Worm (Caenorhabditis elegans): ENCODE measurements around the gene F28A12.3.

F28A12.3 gene

DNA sequence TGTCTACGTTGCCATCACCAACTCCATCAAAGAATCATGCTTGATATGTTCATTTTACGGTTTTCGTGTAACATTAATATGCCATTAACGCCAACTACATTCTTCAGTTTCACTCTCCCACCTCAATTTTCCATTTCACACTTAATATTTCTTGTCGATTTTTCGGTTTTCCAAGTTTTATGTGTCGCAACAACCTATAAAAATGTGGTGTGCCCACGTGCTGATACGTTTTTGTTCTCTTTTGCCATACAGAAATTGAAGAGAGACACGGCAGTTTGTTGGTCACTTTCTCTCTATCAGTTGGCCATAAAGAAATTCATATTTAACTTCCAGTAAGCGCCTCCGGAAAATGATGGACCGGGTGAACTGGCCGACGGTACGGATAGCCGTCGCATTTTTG, 41.6 kb upstream of the F28A12.3 start, which contains the start of gene cln-3.3:
cln-3.3 (plus strand) TSS at position 334 of the 400 bp plus-strand sequence.
- peak; percentile 15 for TF ChIP-seq fos-1 (tag; optimal IDR thresholded peaks at IDR 0.05)
- no peak for TF ChIP-seq Y55F3AM.14 (GFP tag; optimal IDR thresholded peaks at IDR 0.05)
- TF ChIP-seq skn-1 (tag; optimal IDR thresholded peaks at IDR 0.05), result no peak
- TF ChIP-seq ceh-82 (tag; optimal IDR thresholded peaks at IDR 0.05), result no peak
- no peak for TF ChIP-seq aly-2 (tag; optimal IDR thresholded peaks at IDR 0.05)
- no peak for TF ChIP-seq C34F6.9 (tag; optimal IDR thresholded peaks at IDR 0.05)
- no peak for TF ChIP-seq sma-9 (GFP tag; optimal IDR thresholded peaks at IDR 0.05)
- no peak for TF ChIP-seq sma-9 (tag; optimal IDR thresholded peaks at IDR 0.05)
- no peak for TF ChIP-seq lsy-2 (tag; optimal IDR thresholded peaks at IDR 0.05)

- TF ChIP-seq egl-27 (tag; optimal IDR thresholded peaks at IDR 0.05) (no peak), zag-1 (tag; optimal IDR thresholded peaks at IDR 0.05) (no peak), aly-2 (tag; optimal IDR thresholded peaks at IDR 0.05) (no peak), F13H6.1 (tag; optimal IDR thresholded peaks at IDR 0.05) (no peak), sem-4 (tag; optimal IDR thresholded peaks at IDR 0.05) (no peak), crh-2 (tag; optimal IDR thresholded peaks at IDR 0.05) (no peak), lin-11 (tag; optimal IDR thresholded peaks at IDR 0.05) (no peak), ama-1 (optimal IDR thresholded peaks at IDR 0.05) (no peak), C34F6.9 (tag; optimal IDR thresholded peaks at IDR 0.05) (no peak), dmd-4 (tag; optimal IDR thresholded peaks at IDR 0.05) (no peak), nhr-23 (tag; optimal IDR thresholded peaks at IDR 0.05) (no peak), unc-62 (GFP tag; optimal IDR thresholded peaks at IDR 0.05) (no peak), ztf-4 (tag; optimal IDR thresholded peaks at IDR 0.05) (no peak), blmp-1 (tag; optimal IDR thresholded peaks at IDR 0.05; ENCODE audit: insufficient read depth) (no peak), alr-1 (tag; optimal IDR thresholded peaks at IDR 0.05) (no peak)
Observed at ce11 chrV:8681050-8681449, 39.9 kb upstream of the F28A12.3 start, which contains the start of gene ZC190.2. TSS of gene ZC190.2 (plus strand) at chrV:8681350.

DNA sequence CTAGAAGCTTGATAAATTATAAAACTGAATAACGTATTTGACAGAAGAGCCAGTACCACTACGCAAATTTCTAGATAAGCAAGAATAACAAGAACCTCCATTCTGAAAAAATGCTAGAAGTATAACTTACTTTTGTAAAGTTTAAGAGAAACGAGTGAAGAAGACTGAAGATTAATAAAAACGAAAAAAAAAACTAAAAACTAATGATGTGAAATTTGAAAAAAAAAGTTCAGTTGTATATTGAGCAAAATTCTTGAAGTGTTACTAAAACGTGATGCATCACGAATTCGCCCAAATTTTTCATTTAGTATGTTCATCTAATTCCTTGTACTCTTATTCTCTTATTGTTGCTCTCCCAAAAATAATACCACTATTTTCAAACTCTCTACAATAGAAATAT, 36.0 kb upstream of the F28A12.3 start, which contains the start of gene ZC190.6:
ZC190.6 (minus strand) TSS at position 101 of the 400 bp plus-strand sequence.
- no peak for TF ChIP-seq ztf-11 (tag; optimal IDR thresholded peaks at IDR 0.05)
- no peak for TF ChIP-seq lsy-2 (tag; optimal IDR thresholded peaks at IDR 0.05)
- TF ChIP-seq alr-1 (tag; optimal IDR thresholded peaks at IDR 0.05), result no peak
- TF ChIP-seq skn-1 (tag; optimal IDR thresholded peaks at IDR 0.05), result no peak
- TF ChIP-seq dmd-4 (tag; optimal IDR thresholded peaks at IDR 0.05), result no peak
- TF ChIP-seq egl-27 (tag; optimal IDR thresholded peaks at IDR 0.05), result no peak
- TF ChIP-seq unc-62 (GFP tag; optimal IDR thresholded peaks at IDR 0.05), result no peak

ce11 chrV:8673498-8673897, 32.3 kb upstream of the F28A12.3 start, which contains the start of gene ZC190.5:
TSS of gene ZC190.5 (minus strand) at chrV:8673598.
- TF ChIP-seq crh-2 (tag; optimal IDR thresholded peaks at IDR 0.05) (no peak), nhr-23 (tag; optimal IDR thresholded peaks at IDR 0.05) (no peak), sem-4 (tag; optimal IDR thresholded peaks at IDR 0.05) (no peak), nhr-21 (tag; optimal IDR thresholded peaks at IDR 0.05) (no peak), Y55F3AM.14 (GFP tag; optimal IDR thresholded peaks at IDR 0.05) (no peak), zag-1 (tag; optimal IDR thresholded peaks at IDR 0.05) (no peak), ceh-16 (tag; optimal IDR thresholded peaks at IDR 0.05) (no peak), ama-1 (optimal IDR thresholded peaks at IDR 0.05) (no peak), peb-1 (tag; optimal IDR thresholded peaks at IDR 0.05) (no peak), ztf-1 (GFP tag; conservative IDR thresholded peaks at IDR 0.05) (no peak), ztf-4 (tag; optimal IDR thresholded peaks at IDR 0.05) (no peak), F13H6.1 (tag; optimal IDR thresholded peaks at IDR 0.05) (no peak), fos-1 (tag; optimal IDR thresholded peaks at IDR 0.05) (no peak), dmd-4 (tag; optimal IDR thresholded peaks at IDR 0.05) (no peak)

- TF ChIP-seq nhr-25 (tag; optimal IDR thresholded peaks at IDR 0.05) (peak; percentile 7), C34F6.9 (tag; optimal IDR thresholded peaks at IDR 0.05) (no peak), unc-39 (tag; optimal IDR thresholded peaks at IDR 0.05) (no peak), gmeb-1 (tag; optimal IDR thresholded peaks at IDR 0.05) (no peak), mdl-1 (tag; optimal IDR thresholded peaks at IDR 0.05) (no peak), ceh-82 (tag; optimal IDR thresholded peaks at IDR 0.05) (no peak), mab-5 (tag; optimal IDR thresholded peaks at IDR 0.05) (no peak)
Observed at ce11 chrV:8671568-8672123, 30.5 kb upstream of the F28A12.3 start.
